Fruit fly (Drosophila melanogaster): Measurements from ENCODE around the gene tgo.

The tgo gene

DNA sequence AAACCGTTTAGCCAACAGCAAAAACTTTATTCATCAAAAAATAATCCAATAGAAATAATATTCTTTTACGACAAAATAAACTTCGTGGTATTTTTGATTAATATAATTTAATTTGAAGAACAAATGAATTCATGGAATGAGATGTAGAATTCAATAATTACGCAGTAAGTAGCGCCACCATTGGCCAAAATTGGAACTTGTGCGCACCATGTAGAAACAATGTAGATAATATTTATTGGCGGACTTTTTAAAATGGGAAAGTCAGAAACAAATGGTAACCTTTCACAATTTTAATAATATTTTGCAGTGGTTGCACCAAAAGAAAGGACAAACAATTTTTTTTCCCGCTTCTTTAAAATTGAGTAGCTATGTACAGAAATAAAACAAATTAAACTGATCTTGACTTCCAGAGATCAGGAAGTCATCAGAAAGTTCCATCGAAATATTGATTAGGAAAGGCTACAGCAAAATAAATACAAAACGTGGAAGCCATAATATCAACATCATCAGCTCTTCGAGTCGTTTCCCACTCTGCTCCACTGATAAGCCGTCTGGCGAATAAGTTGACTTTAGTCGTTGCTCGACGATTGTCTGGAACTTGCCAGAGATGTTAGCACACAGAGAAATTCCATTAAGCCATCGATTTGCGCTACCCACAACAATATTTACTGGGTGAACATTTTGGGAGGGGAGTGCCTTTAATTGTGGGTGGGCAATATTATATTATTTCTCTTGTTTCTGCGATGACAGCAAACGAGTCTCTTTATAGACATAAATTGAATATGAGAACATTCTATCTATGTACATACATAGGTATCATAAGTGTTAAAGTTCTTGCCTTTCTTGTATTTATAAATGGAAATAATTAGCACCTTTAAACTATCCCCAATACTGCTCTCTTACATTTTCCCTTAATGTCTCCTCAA is 39.7 kb downstream of the tgo start (continued):
- TF ChIP-seq dan (GFP tag; IDR thresholded peaks at IDR 0.05) (no peak), gsb-n (tag; optimal IDR thresholded peaks at IDR 0.05) (no peak), Camta (GFP tag; optimal IDR thresholded peaks at IDR 0.05) (no peak), CG7987 (GFP tag; optimal IDR thresholded peaks at IDR 0.05) (no peak), Atf3 (GFP tag; optimal IDR thresholded peaks at IDR 0.05) (no peak), CG9817 (tag; optimal IDR thresholded peaks at IDR 0.05) (peak; percentile 23), CG42726 (GFP tag; IDR thresholded peaks at IDR 0.05; ENCODE audit: partially characterized antibody) (peak; percentile 85), crp (GFP tag; optimal IDR thresholded peaks at IDR 0.05) (no peak), CG14860 (GFP tag; IDR thresholded peaks at IDR 0.05; ENCODE audit: partially characterized antibody) (no peak), CG3847 (GFP tag; IDR thresholded peaks at IDR 0.05) (0 out of 2 replicates have a peak, but pooled peaks have one; percentile 15), NfI (GFP tag; optimal IDR thresholded peaks at IDR 0.05) (peak; percentile 24)

dm6 chr3R:8978768-8979167 is 41.1 kb downstream of the tgo start:
- TF ChIP-seq prd (optimal IDR thresholded peaks at IDR 0.05) = no peak
- peak; percentile 56 for TF ChIP-seq prd (GFP tag; IDR thresholded peaks at IDR 0.05)
- no peak for TF ChIP-seq abd-A (tag; optimal IDR thresholded peaks at IDR 0.05)
- peak; percentile 46; the same call in 1 of the 2 replicates for TF ChIP-seq ap (GFP tag; IDR thresholded peaks at IDR 0.05)
- peak; percentile 8 for TF ChIP-seq tin (GFP tag; optimal IDR thresholded peaks at IDR 0.05)
- TF ChIP-seq CG4424 (GFP tag; optimal IDR thresholded peaks at IDR 0.05) = peak; percentile 22
- peak; percentile 15 for TF ChIP-seq Med (GFP tag)
- 0 out of 2 replicates have a peak, but pooled peaks have one; percentile 40 for TF ChIP-seq CG14014 (GFP tag; IDR thresholded peaks at IDR 0.05)
- TF ChIP-seq bcd (GFP tag; optimal IDR thresholded peaks at IDR 0.05) = peak; percentile 12
- peak; percentile 25; the same call in 1 of the 2 replicates for TF ChIP-seq CG6689 (GFP tag; IDR thresholded peaks at IDR 0.05)
- no peak for TF ChIP-seq hb (GFP tag; IDR thresholded peaks at IDR 0.05; ENCODE audit: partially characterized antibody)
- no peak for TF ChIP-seq Hand (GFP tag; optimal IDR thresholded peaks at IDR 0.05)
- peak; percentile 37 for TF ChIP-seq Oli (tag; optimal IDR thresholded peaks at IDR 0.05)
- TF ChIP-seq HHEX (GFP tag; optimal IDR thresholded peaks at IDR 0.05) = peak; percentile 16
- TF ChIP-seq CG7839 (tag; optimal IDR thresholded peaks at IDR 0.05) = peak; percentile 35
- no peak for TF ChIP-seq kni (GFP tag; optimal IDR thresholded peaks at IDR 0.05)
- TF ChIP-seq E2f1 (GFP tag; IDR thresholded peaks at IDR 0.05) = 0 out of 2 replicates have a peak, but pooled peaks have one; percentile 20
- peak; percentile 65 for TF ChIP-seq CG17359 (tag; optimal IDR thresholded peaks at IDR 0.05)
- TF ChIP-seq CG13424 (tag; optimal IDR thresholded peaks at IDR 0.05) = peak; percentile 56
- no peak for TF ChIP-seq gcm2 (GFP tag; optimal IDR thresholded peaks at IDR 0.05)
- TF ChIP-seq Neu2 (GFP tag; optimal IDR thresholded peaks at IDR 0.05; ENCODE audit: borderline replicate concordance) = no peak
- TF ChIP-seq CG2116 (GFP tag; optimal IDR thresholded peaks at IDR 0.05) = no peak
- peak; percentile 20 for TF ChIP-seq Xbp1 (GFP tag; optimal IDR thresholded peaks at IDR 0.05)
- TF ChIP-seq CG11560 (tag; IDR thresholded peaks at IDR 0.05) = 0 out of 3 replicates have a peak, but pooled peaks have one; percentile 27
- TF ChIP-seq vvl (GFP tag; IDR thresholded peaks at IDR 0.05) = peak; percentile 40; the same call in 1 of the 2 replicates
- peak; percentile 18 for TF ChIP-seq CG30403 (GFP tag; optimal IDR thresholded peaks at IDR 0.05)
- TF ChIP-seq CG16779 (GFP tag; IDR thresholded peaks at IDR 0.05) = no peak
- peak; percentile 19; the same call in 1 of the 3 replicates for TF ChIP-seq croc (GFP tag; conservative IDR thresholded peaks at IDR 0.05)
- TF ChIP-seq Ptx1 (GFP tag; IDR thresholded peaks at IDR 0.05) = peak; percentile 35; the same call in 1 of the 2 replicates
- 0 out of 2 replicates have a peak, but pooled peaks have one; percentile 39 for TF ChIP-seq CG31441 (GFP tag; IDR thresholded peaks at IDR 0.05)
- peak; percentile 1 for TF ChIP-seq CG12104 (GFP tag; optimal IDR thresholded peaks at IDR 0.05)
- TF ChIP-seq lbe (GFP tag; optimal IDR thresholded peaks at IDR 0.05) = peak; percentile 40
- TF ChIP-seq ab (GFP tag; optimal IDR thresholded peaks at IDR 0.05) = no peak
- TF ChIP-seq Hr51 (GFP tag; optimal IDR thresholded peaks at IDR 0.05) = peak in 1 of 2 experiments; percentile 44
- no peak for TF ChIP-seq HLH54F (GFP tag; optimal IDR thresholded peaks at IDR 0.05)
- no peak for TF ChIP-seq fru (optimal IDR thresholded peaks at IDR 0.05)

Data from whole organism, embryonic.